Fruit fly (Drosophila melanogaster): ENCODE measurements around the gene CG6567.

DNA sequence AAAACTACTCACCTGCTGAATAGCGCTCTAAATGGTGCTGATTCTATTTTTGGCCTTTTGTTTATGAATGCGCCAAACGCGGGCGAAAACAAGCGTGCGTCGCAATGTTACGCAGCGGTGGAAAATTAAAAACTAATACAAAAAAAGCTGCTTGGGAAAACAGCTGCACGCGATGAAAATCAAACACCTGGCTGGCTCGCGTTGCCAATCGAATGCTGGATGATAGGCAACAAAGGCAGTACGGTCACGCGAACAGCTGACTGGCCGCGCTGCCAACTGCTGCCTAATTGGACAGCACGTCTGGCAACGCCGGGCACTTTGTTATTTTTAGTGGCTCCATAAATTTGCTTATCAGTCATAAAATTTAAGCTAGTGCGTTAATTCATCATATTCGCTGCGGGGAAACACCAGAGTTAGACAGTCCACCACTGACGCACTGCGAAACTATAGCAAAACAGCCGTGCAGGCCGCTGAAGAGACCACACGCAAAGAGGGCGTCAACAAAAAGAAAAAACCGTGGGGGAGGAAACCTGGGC, 14.2 kb upstream of the CG6567 start, which contains the start of the genes SelR and Tsp86D:
- TF ChIP-seq CG8478 (optimal IDR thresholded peaks at IDR 0.05) (no peak), CTCF (optimal IDR thresholded peaks at IDR 0.05) (peak; percentile 42 to 44)
